Fruit fly (Drosophila melanogaster): ENCODE results near the gene CG12003.

Gene CG12003

dm6 chr3L:1533699-1534431 lies 31.3 kb upstream of the CG12003 start, which contains the start of gene Iml1 (continued):
- TF ChIP-seq tna (GFP tag; IDR thresholded peaks at IDR 0.05; ENCODE audit: partially characterized antibody) = no peak
- TF ChIP-seq CG16863 (GFP tag; optimal IDR thresholded peaks at IDR 0.05) = no peak
- TF ChIP-seq row (GFP tag; IDR thresholded peaks at IDR 0.05) = peak; percentile 83
- TF ChIP-seq CG17359 (tag; optimal IDR thresholded peaks at IDR 0.05) = no peak
- TF ChIP-seq CG17912 (GFP tag; optimal IDR thresholded peaks at IDR 0.05) = no peak
- TF ChIP-seq p53 (GFP tag; optimal IDR thresholded peaks at IDR 0.05) = no peak
- TF ChIP-seq sisA (GFP tag; IDR thresholded peaks at IDR 0.05) = peak; percentile 56
- no peak for TF ChIP-seq C15 (GFP tag; IDR thresholded peaks at IDR 0.05)
- no peak for TF ChIP-seq CG9609 (GFP tag; optimal IDR thresholded peaks at IDR 0.05)
- TF ChIP-seq Neu2 (GFP tag; optimal IDR thresholded peaks at IDR 0.05; ENCODE audit: borderline replicate concordance) = no peak
- TF ChIP-seq CG7786 (GFP tag; optimal IDR thresholded peaks at IDR 0.05) = no peak
- no peak for TF ChIP-seq CG9876 (GFP tag; optimal IDR thresholded peaks at IDR 0.05)
- no peak for TF ChIP-seq pb (GFP tag; optimal IDR thresholded peaks at IDR 0.05)
- no peak for TF ChIP-seq Bgb (GFP tag; IDR thresholded peaks at IDR 0.05; ENCODE audit: partially characterized antibody)
- TF ChIP-seq tx (GFP tag; optimal IDR thresholded peaks at IDR 0.05) = no peak
- TF ChIP-seq NK7.1 (GFP tag; optimal IDR thresholded peaks at IDR 0.05) = no peak
- no peak for TF ChIP-seq bsh (GFP tag; optimal IDR thresholded peaks at IDR 0.05)
- TF ChIP-seq sc (optimal IDR thresholded peaks at IDR 0.05) = no peak
- TF ChIP-seq sc (GFP tag; optimal IDR thresholded peaks at IDR 0.05) = no peak
- no peak for TF ChIP-seq cad (GFP tag; optimal IDR thresholded peaks at IDR 0.05)
- TF ChIP-seq CG2889 (GFP tag; IDR thresholded peaks at IDR 0.05) = 0 out of 3 replicates have a peak, but pooled peaks have one; percentile 12
- no peak for TF ChIP-seq CG12071 (GFP tag; optimal IDR thresholded peaks at IDR 0.05)
- TF ChIP-seq CG10654 (GFP tag; optimal IDR thresholded peaks at IDR 0.05) = peak; percentile 35
- no peak for TF ChIP-seq gcm (GFP tag; optimal IDR thresholded peaks at IDR 0.05)
- no peak for TF ChIP-seq GATAe (GFP tag; conservative IDR thresholded peaks at IDR 0.05)
- TF ChIP-seq az2 (GFP tag; optimal IDR thresholded peaks at IDR 0.05) = no peak
- TF ChIP-seq CG4424 (GFP tag; optimal IDR thresholded peaks at IDR 0.05) = peak; percentile 61
- no peak for TF ChIP-seq zf30C (GFP tag; optimal IDR thresholded peaks at IDR 0.05)
- peak; percentile 29; the same call in 1 of the 3 replicates for TF ChIP-seq ase (GFP tag; IDR thresholded peaks at IDR 0.05)
- TF ChIP-seq CG18764 (GFP tag; optimal IDR thresholded peaks at IDR 0.05) = no peak
- TF ChIP-seq trem (tag; optimal IDR thresholded peaks at IDR 0.05) = peak; percentile 34
- TF ChIP-seq dm (GFP tag; optimal IDR thresholded peaks at IDR 0.05) = no peak
- TF ChIP-seq Doc2 (GFP tag; IDR thresholded peaks at IDR 0.05) = no peak
- TF ChIP-seq scrt (GFP tag; optimal IDR thresholded peaks at IDR 0.05) = no peak
- TF ChIP-seq CG8281 (tag; optimal IDR thresholded peaks at IDR 0.05) = no peak
- TF ChIP-seq disco-r (GFP tag; optimal IDR thresholded peaks at IDR 0.05) = no peak
- no peak for TF ChIP-seq ab (GFP tag; optimal IDR thresholded peaks at IDR 0.05)
- no peak for TF ChIP-seq CG10543 (GFP tag; optimal IDR thresholded peaks at IDR 0.05)
- no peak for TF ChIP-seq CG18476 (GFP tag; optimal IDR thresholded peaks at IDR 0.05)
- TF ChIP-seq psq (GFP tag; optimal IDR thresholded peaks at IDR 0.05) = peak; percentile 79
- no peak for TF ChIP-seq oc (tag; optimal IDR thresholded peaks at IDR 0.05)
- TF ChIP-seq Sox100B (GFP tag; optimal IDR thresholded peaks at IDR 0.05) = no peak
- peak; percentile 92 for TF ChIP-seq Ets65A (GFP tag)
- TF ChIP-seq CG13424 (tag; optimal IDR thresholded peaks at IDR 0.05) = peak; percentile 30
- no peak for TF ChIP-seq HLH3B (GFP tag; IDR thresholded peaks at IDR 0.05)
- TF ChIP-seq knrl (GFP tag; IDR thresholded peaks at IDR 0.05; ENCODE audit: partially characterized antibody) = no peak
- TF ChIP-seq CG6175 (GFP tag; IDR thresholded peaks at IDR 0.05) = no peak
- TF ChIP-seq Mrtf (GFP tag; IDR thresholded peaks at IDR 0.05) = no peak; the same call in 2 of the 3 replicates
- peak; percentile 21; the same call in 1 of the 2 replicates for TF ChIP-seq ap (GFP tag; IDR thresholded peaks at IDR 0.05)
- TF ChIP-seq CG11504 (tag; optimal IDR thresholded peaks at IDR 0.05) = no peak
- peak; percentile 40 for TF ChIP-seq MESR4 (GFP tag; optimal IDR thresholded peaks at IDR 0.05)

Measured in whole organism, embryonic.